Worm (Caenorhabditis elegans) whole organism, L3 larva: ENCODE data around the gene pax-3.

Experiments used
- R02D3.7 ChIP-seq: fragments of 150-350 bp; optimal IDR thresholded peaks from 2 replicates; lab custom pipeline; 2014; ENCODE audit warnings: missing biosample characterization, missing genetic modification characterization
- ama-1 ChIP-seq: fragments of 150-350 bp; optimal IDR thresholded peaks from 2 replicates; lab custom pipeline; 2018
- ceh-28 ChIP-seq: fragments of 150-350 bp; optimal IDR thresholded peaks from 2 replicates; lab custom pipeline; 2014; ENCODE audit warnings: missing biosample characterization, missing genetic modification reagents, missing genetic modification characterization
- ceh-82 ChIP-seq: fragments of 150-350 bp; optimal IDR thresholded peaks from 2 replicates; lab custom pipeline; 2014; ENCODE audit warnings: missing biosample characterization, missing genetic modification characterization
- ceh-9 ChIP-seq: sonication (generic microtip); optimal IDR thresholded peaks from 2 replicates; lab custom pipeline; 2018; ENCODE audit warnings: missing biosample characterization, missing genetic modification characterization
- egl-27 ChIP-seq: sonication (generic microtip); optimal IDR thresholded peaks from 4 replicates; lab custom pipeline; 2017; ENCODE audit warnings: missing biosample characterization, missing genetic modification reagents, missing genetic modification characterization
- egl-5 ChIP-seq: fragments of 150-350 bp; optimal IDR thresholded peaks from 2 replicates; lab custom pipeline; 2017; ENCODE audit warnings: missing biosample characterization, missing genetic modification reagents, missing genetic modification characterization, inconsistent platforms
- elt-2 ChIP-seq: sonication (generic microtip); optimal IDR thresholded peaks from 2 replicates; lab custom pipeline; 2016; ENCODE audit warnings: missing genetic modification reagents, mild to moderate bottlenecking, missing genetic modification characterization, missing compliant biosample characterization
- elt-3 ChIP-seq, 3 experiments: fragments of 150-350 bp in 1 of 3; sonication (generic microtip) in 2 of 3; optimal IDR thresholded peaks; 2 replicates in 2 of 3; 4 replicates in 1 of 3; lab custom pipeline; 2014 to 2017; ENCODE audit warnings: missing biosample characterization in 3 of 3, missing genetic modification characterization in 3 of 3
- eor-1 ChIP-seq, 2 experiments: fragments of 150-350 bp; optimal IDR thresholded peaks; 2 replicates each; lab custom pipeline; 2014 to 2018; ENCODE audit warnings: missing biosample characterization in 2 of 2, missing genetic modification characterization in 2 of 2
- fkh-10 ChIP-seq: sonication (generic microtip); optimal IDR thresholded peaks from 2 replicates; lab custom pipeline; 2017; ENCODE audit warnings: missing biosample characterization, missing genetic modification reagents, missing genetic modification characterization
- fkh-2 ChIP-seq: fragments of 150-350 bp; optimal IDR thresholded peaks from 2 replicates; lab custom pipeline; 2014; ENCODE audit warnings: missing biosample characterization, missing genetic modification reagents, missing genetic modification characterization
- fos-1 ChIP-seq: fragments of 150-350 bp; optimal IDR thresholded peaks from 2 replicates; lab custom pipeline; 2014; ENCODE audit warnings: missing biosample characterization, missing genetic modification characterization
- hmg-11 ChIP-seq: sonication (generic microtip); optimal IDR thresholded peaks from 2 replicates; lab custom pipeline; 2016; ENCODE audit warnings: missing genetic modification characterization, missing compliant biosample characterization
- jun-1 ChIP-seq: fragments of 150-350 bp; optimal IDR thresholded peaks from 2 replicates; lab custom pipeline; 2014; ENCODE audit warnings: missing biosample characterization, missing genetic modification reagents, missing genetic modification characterization
- lin-15B ChIP-seq: fragments of 150-350 bp; optimal IDR thresholded peaks from 2 replicates; lab custom pipeline; 2014; ENCODE audit warnings: missing biosample characterization, missing genetic modification characterization
- lin-39 ChIP-seq: fragments of 150-350 bp; optimal IDR thresholded peaks from 2 replicates; lab custom pipeline; 2018; ENCODE audit warnings: missing biosample characterization, missing genetic modification reagents, missing genetic modification characterization
- mdl-1 ChIP-seq: fragments of 150-350 bp; optimal IDR thresholded peaks from 2 replicates; lab custom pipeline; 2014; ENCODE audit warnings: missing biosample characterization, missing genetic modification characterization
- nfya-1 ChIP-seq: sonication (generic microtip); optimal IDR thresholded peaks from 2 replicates; lab custom pipeline; 2017; ENCODE audit warnings: missing genetic modification characterization, mild to moderate bottlenecking, missing compliant biosample characterization, antibody characterized with exemption, moderate library complexity; ENCODE audit not compliant: insufficient read depth
- nhr-11 ChIP-seq: fragments of 150-350 bp; optimal IDR thresholded peaks from 2 replicates; lab custom pipeline; 2014; ENCODE audit warnings: missing biosample characterization, missing genetic modification characterization
- nhr-12 ChIP-seq: fragments of 150-350 bp; optimal IDR thresholded peaks from 2 replicates; lab custom pipeline; 2014; ENCODE audit warnings: missing biosample characterization, missing genetic modification characterization
- nhr-23 ChIP-seq: fragments of 150-350 bp; optimal IDR thresholded peaks from 2 replicates; lab custom pipeline; 2014; ENCODE audit warnings: missing biosample characterization, missing genetic modification reagents, missing genetic modification characterization
- nhr-28 ChIP-seq: fragments of 150-350 bp; optimal IDR thresholded peaks from 2 replicates; lab custom pipeline; 2014; ENCODE audit warnings: missing biosample characterization, missing genetic modification characterization
- nhr-43 ChIP-seq: sonication (generic microtip); optimal IDR thresholded peaks from 2 replicates; lab custom pipeline; 2016; ENCODE audit warnings: mild to moderate bottlenecking, missing genetic modification characterization, missing compliant biosample characterization; ENCODE audit not compliant: poor library complexity, severe bottlenecking
- nhr-67 ChIP-seq: fragments of 150-350 bp; optimal IDR thresholded peaks from 2 replicates; lab custom pipeline; 2014; ENCODE audit warnings: missing biosample characterization, missing genetic modification characterization
- nhr-76 ChIP-seq: fragments of 150-350 bp; sonication (generic microtip); optimal IDR thresholded peaks from 5 replicates; lab custom pipeline; 2014; ENCODE audit warnings: missing biosample characterization, missing genetic modification characterization
- nhr-77 ChIP-seq: fragments of 150-350 bp; optimal IDR thresholded peaks from 2 replicates; lab custom pipeline; 2014; ENCODE audit warnings: missing biosample characterization, missing genetic modification characterization
- pqm-1 ChIP-seq: fragments of 150-350 bp; optimal IDR thresholded peaks from 2 replicates; lab custom pipeline; 2017; ENCODE audit warnings: missing biosample characterization, missing genetic modification characterization, inconsistent platforms
- sea-2 ChIP-seq: fragments of 150-350 bp; sonication (generic microtip); optimal IDR thresholded peaks from 4 replicates; lab custom pipeline; 2014; ENCODE audit warnings: missing biosample characterization, missing genetic modification reagents, missing genetic modification characterization
- snpc-4 ChIP-seq: fragments of 150-350 bp; optimal IDR thresholded peaks from 2 replicates; lab custom pipeline; 2014; ENCODE audit warnings: missing biosample characterization, missing genetic modification characterization
- zag-1 ChIP-seq: fragments of 150-350 bp; optimal IDR thresholded peaks from 2 replicates; lab custom pipeline; 2014; ENCODE audit warnings: missing biosample characterization, missing genetic modification characterization
- ztf-11 ChIP-seq: fragments of 150-350 bp; optimal IDR thresholded peaks from 2 replicates; lab custom pipeline; 2014; ENCODE audit warnings: missing biosample characterization, missing genetic modification characterization
- ztf-4 ChIP-seq: fragments of 150-350 bp; optimal IDR thresholded peaks from 2 replicates; lab custom pipeline; 2014; ENCODE audit warnings: missing biosample characterization, missing genetic modification characterization

pax-3 gene

DNA sequence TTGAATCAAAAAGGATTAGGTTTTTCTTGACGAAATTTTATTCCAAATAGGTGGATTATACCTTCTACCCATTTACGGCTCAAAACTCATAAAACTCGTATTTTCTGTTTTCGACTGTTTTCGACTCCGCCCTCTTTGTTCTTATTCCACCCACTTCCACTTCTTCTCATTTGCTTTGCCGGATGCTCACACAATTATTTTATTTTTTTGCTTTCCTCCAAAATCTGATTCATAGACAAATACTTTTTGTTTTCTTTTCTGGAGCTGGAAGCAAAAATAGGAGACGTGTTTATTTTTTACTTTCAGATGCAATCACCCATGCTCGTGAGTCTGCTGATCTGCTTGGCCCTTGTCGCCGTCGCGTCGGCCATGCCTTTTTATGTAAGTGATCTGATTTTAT lies 8.7 kb downstream of the pax-3 start, which contains the start of gene nlp-63:
nlp-63 (plus strand) TSS at position 301 of the 400 bp plus-strand sequence.
- TF ChIP-seq zag-1 (tag; lab: Kevin White, UChicago) (no peak), elt-2 (tag; lab: Kevin White, UChicago) (no peak), hmg-11 (tag; lab: Kevin White, UChicago) (no peak), egl-27 (tag; lab: Kevin White, UChicago) (no peak), elt-3 (tag; optimal IDR thresholded peaks at IDR 0.05; lab: Kevin White, UChicago) (no peak), fos-1 (no peak), pqm-1 (tag; lab: Kevin White, UChicago) (no peak), ztf-4 (tag; lab: Kevin White, UChicago) (no peak), R02D3.7 (no peak), ceh-28 (tag; lab: Kevin White, UChicago) (no peak), nhr-43 (no peak), sea-2 (GFP tag; lab: Kevin White, UChicago) (no peak), nfya-1 (no peak), eor-1 (tag; optimal IDR thresholded peaks at IDR 0.05; lab: Kevin White, UChicago) (no peak)

DNA sequence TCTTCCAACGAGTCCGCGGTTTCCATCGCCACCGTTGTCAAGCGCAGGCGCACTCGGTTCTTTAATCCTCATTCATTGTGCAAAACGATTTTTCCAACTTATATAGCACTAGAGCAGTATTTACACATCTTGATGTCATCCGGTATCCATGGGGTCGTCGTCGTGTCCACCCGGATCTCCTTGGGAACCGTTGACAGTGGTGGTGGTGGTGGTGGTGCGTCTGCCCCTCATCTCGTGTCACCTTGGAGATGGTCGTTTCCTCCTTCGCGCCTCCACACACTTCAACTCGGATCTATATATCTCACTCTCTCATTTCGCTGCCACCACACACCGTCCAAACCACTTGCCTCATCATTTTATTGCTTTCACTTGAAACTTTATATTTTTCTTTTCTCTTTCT lies 16.4 kb downstream of the pax-3 start:
- TF ChIP-seq nhr-67 (tag; lab: Kevin White, UChicago) = no peak
- TF ChIP-seq nhr-76 (tag; lab: Kevin White, UChicago) = no peak
- TF ChIP-seq lin-15B (tag; lab: Kevin White, UChicago) = no peak
- TF ChIP-seq nhr-77 (tag; lab: Kevin White, UChicago) = no peak
- no peak for TF ChIP-seq elt-3 (tag; optimal IDR thresholded peaks at IDR 0.05; lab: Kevin White, UChicago)
- no peak for TF ChIP-seq jun-1 (tag; lab: Kevin White, UChicago)
- no peak for TF ChIP-seq nhr-11
- no peak for TF ChIP-seq sea-2 (GFP tag; lab: Kevin White, UChicago)
- TF ChIP-seq eor-1 (tag; optimal IDR thresholded peaks at IDR 0.05; lab: Kevin White, UChicago) = no peak

DNA sequence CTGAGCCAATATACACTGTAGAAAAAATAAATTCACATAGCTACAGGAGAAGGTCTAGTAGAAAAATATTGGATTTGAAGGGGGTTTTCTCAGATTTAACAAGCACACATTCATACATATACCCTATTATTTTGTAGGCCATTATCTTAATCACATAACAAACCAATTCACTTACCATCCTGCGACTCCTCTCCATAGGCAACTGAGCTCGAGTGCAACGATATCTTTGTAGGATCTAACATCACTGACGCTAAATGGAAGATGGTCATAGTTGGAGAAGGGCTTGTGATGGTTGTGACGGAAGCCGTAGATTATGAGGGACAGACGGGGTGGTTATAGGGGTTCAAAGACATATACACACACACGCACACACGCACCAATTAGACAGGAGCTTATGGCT lies 17.8 kb downstream of the pax-3 start:
- TF ChIP-seq nhr-28 (tag; lab: Kevin White, UChicago) (no peak), nhr-67 (tag; lab: Kevin White, UChicago) (no peak), mdl-1 (no peak), fos-1 (no peak), egl-27 (tag; lab: Kevin White, UChicago) (no peak), ceh-9 (tag; lab: Kevin White, UChicago) (no peak), egl-5 (tag; lab: Kevin White, UChicago) (no peak), ztf-4 (tag; lab: Kevin White, UChicago) (no peak)

DNA sequence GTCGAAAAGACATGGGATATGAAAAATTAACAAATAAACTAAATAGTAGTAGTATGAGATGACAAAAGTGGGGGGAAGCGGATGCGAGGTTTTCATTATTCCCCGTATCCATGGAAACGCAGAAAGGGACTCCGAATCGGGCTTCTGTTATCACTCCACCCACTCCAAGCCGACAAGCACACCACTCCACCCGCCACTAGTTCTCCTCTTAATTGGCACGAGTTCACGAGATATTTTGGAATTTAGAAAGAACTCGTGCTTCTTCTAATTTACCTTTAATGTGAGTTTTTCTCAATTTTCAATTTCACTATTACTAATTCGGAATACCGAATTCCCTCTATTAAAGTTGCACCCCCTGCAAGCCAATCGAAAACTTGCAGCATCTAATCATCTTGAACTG lies 20.0 kb downstream of the pax-3 start:
- TF ChIP-seq nhr-11 = peak; percentile 62
- no peak for TF ChIP-seq ceh-9 (tag; lab: Kevin White, UChicago)

DNA sequence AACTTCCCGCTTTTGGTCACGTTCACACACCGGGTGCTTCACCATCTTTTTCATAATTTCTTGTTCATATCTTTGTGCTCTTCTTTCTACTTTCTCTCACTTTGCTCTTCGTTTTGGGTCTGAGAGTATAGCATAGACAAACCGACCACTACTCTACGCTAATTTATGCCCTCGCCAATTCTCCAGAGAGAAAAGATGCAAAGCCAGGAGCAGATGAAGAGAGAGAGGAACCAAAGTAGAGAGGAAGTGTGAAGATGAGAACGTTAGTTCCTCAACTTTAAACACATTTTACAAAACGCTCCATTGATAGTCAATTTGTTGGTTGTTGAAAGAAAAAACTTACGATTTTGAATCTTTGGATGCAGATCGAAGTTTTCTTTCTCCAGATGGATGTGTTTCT lies 21.4 kb downstream of the pax-3 start:
- TF ChIP-seq fkh-10 (GFP tag; lab: Kevin White, UChicago) (no peak), nhr-12 (tag; lab: Kevin White, UChicago) (no peak), ceh-82 (no peak), snpc-4 (tag; lab: Kevin White, UChicago) (no peak), lin-39 (no peak), sea-2 (GFP tag; lab: Kevin White, UChicago) (no peak), ztf-11 (no peak), nhr-23 (tag; lab: Kevin White, UChicago) (no peak), egl-5 (tag; lab: Kevin White, UChicago) (no peak), ceh-28 (tag; lab: Kevin White, UChicago) (no peak), eor-1 (tag; optimal IDR thresholded peaks at IDR 0.05; lab: Kevin White, UChicago) (no peak), fkh-2 (tag; lab: Kevin White, UChicago) (no peak), fos-1 (no peak), ama-1 (lab: Kevin White, UChicago) (no peak), elt-3 (tag; optimal IDR thresholded peaks at IDR 0.05; lab: Kevin White, UChicago) (no peak), ztf-4 (tag; lab: Kevin White, UChicago) (no peak), hmg-11 (tag; lab: Kevin White, UChicago) (no peak), lin-15B (tag; lab: Kevin White, UChicago) (no peak)
- TF ChIP-seq, all 47 proteins: peak for 0
